Fruit fly (Drosophila melanogaster): Measurements from ENCODE around the gene Pif1A.

DNA sequence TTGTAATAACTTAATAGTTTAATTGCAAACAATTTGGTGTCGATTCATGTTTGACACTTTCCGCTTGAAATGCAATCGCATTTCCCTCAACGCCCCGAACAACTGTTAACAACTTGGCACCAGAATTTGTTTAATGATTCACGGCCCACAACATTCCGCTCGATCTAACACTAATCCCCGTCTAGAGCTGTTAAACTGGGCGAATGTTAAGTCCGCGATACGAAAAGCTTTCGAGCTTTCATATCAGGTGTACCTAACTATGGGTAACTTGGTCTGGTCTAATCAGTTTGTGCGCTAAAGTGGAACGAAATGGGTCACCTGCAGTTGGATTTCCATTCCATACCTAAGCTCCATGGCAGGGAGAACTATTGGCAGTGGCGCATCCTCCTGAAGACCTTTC lies 27.8 kb downstream of the Pif1A start, which contains the start of gene CG34301:
- TF ChIP-seq pad (GFP tag; optimal IDR thresholded peaks at IDR 0.05) (no peak), Mnt (GFP tag; optimal IDR thresholded peaks at IDR 0.05) (no peak), CG14711 (tag; optimal IDR thresholded peaks at IDR 0.05) (no peak), kay (GFP tag; ENCODE audit: borderline replicate concordance) (peak; percentile 86), CG1620 (GFP tag; optimal IDR thresholded peaks at IDR 0.05) (no peak), cic (GFP tag; optimal IDR thresholded peaks at IDR 0.05) (no peak), CG12768 (GFP tag; optimal IDR thresholded peaks at IDR 0.05) (no peak)

All from whole organism, adult.